Worm (Caenorhabditis elegans): ENCODE data around the gene fkb-4.
A peak's percentile ranks its signal among the peaks of the same experiment; 100 is the strongest.

Gene fkb-4

ce11 chrV:12787026-12787425 is at the start of gene fkb-4:
Gene fkb-4 (minus strand): TSS chrV:12787126.
- TF ChIP-seq W03F9.2 (tag; optimal IDR thresholded peaks at IDR 0.05) (no peak), him-1 (tag; optimal IDR thresholded peaks at IDR 0.05) (no peak), dao-5 (tag; optimal IDR thresholded peaks at IDR 0.05) (no peak)

- TF ChIP-seq W03F9.2 (tag; optimal IDR thresholded peaks at IDR 0.05): no peak
- TF ChIP-seq dao-5 (tag; optimal IDR thresholded peaks at IDR 0.05): no peak
- TF ChIP-seq him-1 (tag; optimal IDR thresholded peaks at IDR 0.05): no peak
Observed at ce11 chrV:12835388-12835787, 48.5 kb upstream of the fkb-4 start, which contains the start of gene C44H9.4. Gene C44H9.4 (plus strand): TSS chrV:12835688.

DNA sequence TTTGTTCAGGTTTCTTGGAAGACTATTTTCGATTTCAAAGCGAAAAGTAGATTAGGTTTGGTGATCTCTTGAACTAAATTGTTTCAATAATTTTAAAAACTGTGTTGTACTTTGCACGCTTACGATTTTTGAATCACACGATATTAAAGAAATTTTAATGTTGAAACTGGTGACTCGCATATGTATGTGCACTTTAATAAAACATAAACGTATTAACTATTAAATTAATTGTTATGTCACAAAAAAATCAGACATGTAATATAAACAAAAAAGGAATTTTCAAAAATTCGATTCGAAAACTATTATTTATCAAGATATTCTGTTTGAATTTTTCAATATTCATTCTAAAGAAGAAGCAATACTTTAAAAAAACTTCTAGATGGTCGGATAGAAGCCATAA is 40.3 kb upstream of the fkb-4 start, which contains the start of gene ugt-15:
Gene ugt-15, plus strand, starts transcription at position 301 of the 400 bp plus-strand sequence.
- TF ChIP-seq W03F9.2 (tag; optimal IDR thresholded peaks at IDR 0.05) (no peak), dao-5 (tag; optimal IDR thresholded peaks at IDR 0.05) (no peak), him-1 (tag; optimal IDR thresholded peaks at IDR 0.05) (no peak)

ce11 chrV:12824777-12825176 is 37.9 kb upstream of the fkb-4 start, which contains the start of gene ugt-16:
Gene ugt-16 (plus strand): TSS chrV:12825024.
- TF ChIP-seq W03F9.2 (tag; optimal IDR thresholded peaks at IDR 0.05) (no peak), him-1 (tag; optimal IDR thresholded peaks at IDR 0.05) (no peak), dao-5 (tag; optimal IDR thresholded peaks at IDR 0.05) (no peak)

ce11 chrV:12822065-12822464 is 35.1 kb upstream of the fkb-4 start:
- no peak for TF ChIP-seq W03F9.2 (tag; optimal IDR thresholded peaks at IDR 0.05)
- no peak for TF ChIP-seq dao-5 (tag; optimal IDR thresholded peaks at IDR 0.05)
- TF ChIP-seq him-1 (tag; optimal IDR thresholded peaks at IDR 0.05): no peak

DNA sequence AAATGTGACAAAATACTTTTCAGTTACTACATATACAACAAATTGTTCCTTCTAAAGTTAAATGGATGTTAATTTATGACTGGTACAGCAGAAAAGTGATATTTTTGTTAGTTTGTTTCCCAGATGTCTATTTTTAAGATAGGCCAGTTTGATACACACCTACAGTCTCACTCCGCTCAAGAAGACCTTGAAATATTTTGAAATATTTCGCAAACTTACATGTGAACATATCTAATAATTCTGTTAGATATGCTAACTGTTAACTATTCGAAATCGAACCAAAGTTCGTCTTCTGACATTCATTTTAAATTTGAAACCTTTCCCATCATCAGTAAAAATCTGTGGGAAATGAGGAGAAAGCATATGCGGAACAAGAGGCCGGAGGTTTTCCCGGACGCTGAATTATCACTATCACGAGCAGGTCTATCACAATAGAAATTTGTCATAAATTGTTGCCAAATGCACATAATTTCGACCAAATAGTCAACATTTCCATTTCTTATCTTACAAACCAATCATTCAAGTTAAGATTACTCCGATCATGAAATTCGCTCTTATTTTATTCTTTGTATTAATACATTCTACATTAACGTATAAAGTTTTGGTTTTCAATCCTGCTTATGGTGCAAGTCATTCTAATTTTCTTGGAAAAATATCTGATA is 33.0 kb upstream of the fkb-4 start, which contains the start of the genes ZC443.4 and ugt-18:
Gene ZC443.4, minus strand, starts transcription at position 95 of the 662 bp plus-strand sequence.
Gene ugt-18, plus strand, starts transcription at position 469 of the 662 bp plus-strand sequence.
- no peak for TF ChIP-seq dao-5 (tag; optimal IDR thresholded peaks at IDR 0.05)
- TF ChIP-seq him-1 (tag; optimal IDR thresholded peaks at IDR 0.05): no peak
- TF ChIP-seq W03F9.2 (tag; optimal IDR thresholded peaks at IDR 0.05): no peak

ce11 chrV:12819155-12819554 is 32.2 kb upstream of the fkb-4 start:
- TF ChIP-seq him-1 (tag; optimal IDR thresholded peaks at IDR 0.05): peak; percentile 89
- no peak for TF ChIP-seq dao-5 (tag; optimal IDR thresholded peaks at IDR 0.05)

DNA sequence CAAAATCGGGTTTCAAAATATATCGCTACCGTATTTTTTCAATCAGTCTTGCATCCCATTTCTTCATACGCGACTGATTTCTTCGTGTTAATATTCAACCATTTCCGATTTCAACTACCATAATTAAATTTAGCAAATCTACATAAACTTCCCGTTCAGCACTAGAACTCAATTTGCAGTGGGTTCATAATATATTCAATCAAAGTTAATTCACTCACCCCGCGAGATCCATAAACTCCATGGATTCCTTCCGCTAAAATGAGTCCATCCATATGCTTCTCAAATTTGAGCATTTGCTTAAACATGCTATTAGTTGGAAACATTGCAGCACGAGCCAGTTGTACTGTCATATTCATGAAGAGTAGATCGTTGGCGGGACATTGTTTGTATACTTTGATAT is 31.6 kb upstream of the fkb-4 start:
- no peak for TF ChIP-seq W03F9.2 (tag; optimal IDR thresholded peaks at IDR 0.05)
- no peak for TF ChIP-seq him-1 (tag; optimal IDR thresholded peaks at IDR 0.05)
- TF ChIP-seq dao-5 (tag; optimal IDR thresholded peaks at IDR 0.05): no peak

DNA sequence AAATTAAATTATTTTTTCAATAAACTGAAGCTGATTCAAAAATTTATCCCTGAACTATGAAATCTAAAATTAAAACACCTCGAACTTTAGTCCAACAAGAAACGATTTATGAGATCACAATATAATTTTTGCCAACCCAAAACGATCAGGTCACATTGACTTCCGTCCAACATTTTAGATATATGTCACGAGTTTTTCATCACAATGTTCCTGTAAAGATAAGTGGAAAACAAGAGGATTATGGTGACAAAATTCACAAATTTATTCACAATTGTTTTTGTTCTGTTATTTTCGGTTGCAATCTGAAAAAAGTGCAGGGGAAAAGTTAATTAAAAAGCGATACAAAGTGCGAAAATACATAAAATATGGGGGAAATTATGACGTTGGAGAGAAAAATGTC is 29.7 kb upstream of the fkb-4 start:
- no peak for TF ChIP-seq him-1 (tag; optimal IDR thresholded peaks at IDR 0.05)
- TF ChIP-seq dao-5 (tag; optimal IDR thresholded peaks at IDR 0.05): no peak
- no peak for TF ChIP-seq W03F9.2 (tag; optimal IDR thresholded peaks at IDR 0.05)

- TF ChIP-seq dao-5 (tag; optimal IDR thresholded peaks at IDR 0.05) (no peak), him-1 (tag; optimal IDR thresholded peaks at IDR 0.05) (no peak), W03F9.2 (tag; optimal IDR thresholded peaks at IDR 0.05) (no peak)
Observed at ce11 chrV:12815386-12815785, 28.5 kb upstream of the fkb-4 start.

DNA sequence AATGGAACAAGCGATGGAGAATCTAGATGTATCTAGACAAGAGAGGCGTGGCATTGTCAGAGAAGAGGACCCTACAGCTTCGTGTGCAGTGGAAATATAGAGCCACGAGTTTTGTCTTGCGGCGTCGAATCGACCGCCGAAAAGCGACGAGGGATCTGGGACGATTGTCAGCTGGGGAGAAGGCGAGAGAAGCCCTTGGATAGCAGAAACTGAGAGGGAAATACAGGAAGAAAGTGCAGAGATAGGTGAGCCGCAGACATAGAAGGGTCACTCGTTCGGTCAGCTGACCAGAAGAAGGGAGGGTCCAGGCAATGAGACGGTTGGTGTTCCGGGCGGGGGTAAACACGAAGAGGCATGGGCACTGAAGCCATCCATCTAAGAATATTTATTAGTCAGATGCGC is 27.6 kb upstream of the fkb-4 start:
- peak; percentile 83 for TF ChIP-seq him-1 (tag; optimal IDR thresholded peaks at IDR 0.05)
- TF ChIP-seq W03F9.2 (tag; optimal IDR thresholded peaks at IDR 0.05): no peak

DNA sequence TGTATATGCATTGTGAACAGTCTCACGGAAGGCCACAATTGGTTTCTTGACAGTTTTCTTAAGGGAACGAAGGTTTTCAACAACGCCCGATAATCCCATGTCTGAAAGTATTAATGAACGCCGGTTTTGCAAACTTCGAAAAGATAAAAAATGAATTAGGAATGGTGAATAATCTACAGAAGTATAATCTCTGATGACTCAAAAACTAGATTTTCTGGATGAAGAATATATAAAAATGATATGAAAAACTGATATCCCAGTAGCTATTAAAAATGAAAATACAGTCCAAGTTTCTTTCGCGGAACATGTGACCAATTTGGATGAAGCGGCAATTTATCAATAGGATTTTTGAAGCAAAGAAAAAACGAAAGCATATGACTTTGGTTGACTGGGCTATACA is 27.1 kb upstream of the fkb-4 start, which contains the start of gene ZC443.3:
Gene ZC443.3, minus strand, starts transcription at position 101 of the 400 bp plus-strand sequence.
- TF ChIP-seq him-1 (tag; optimal IDR thresholded peaks at IDR 0.05): no peak
- TF ChIP-seq W03F9.2 (tag; optimal IDR thresholded peaks at IDR 0.05): no peak
- TF ChIP-seq dao-5 (tag; optimal IDR thresholded peaks at IDR 0.05): no peak

DNA sequence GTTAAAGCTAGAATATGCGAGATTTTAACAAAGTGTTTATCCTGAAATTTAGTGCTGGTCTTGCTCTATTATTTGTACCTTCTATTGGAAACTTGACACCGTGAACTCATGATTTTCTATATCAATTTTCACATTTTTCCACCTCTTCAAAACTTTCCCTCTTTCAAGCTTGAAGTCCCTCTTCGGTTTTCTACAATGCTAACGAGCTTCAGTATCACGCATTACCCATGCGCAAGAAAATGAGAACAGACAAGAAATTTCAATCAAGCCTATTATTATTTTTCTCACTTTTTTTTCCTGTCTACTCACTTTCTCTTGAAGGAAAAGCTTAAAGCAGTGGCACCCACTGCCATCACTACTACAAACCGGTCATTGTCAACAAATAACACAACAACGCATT is 24.9 kb upstream of the fkb-4 start:
- TF ChIP-seq W03F9.2 (tag; optimal IDR thresholded peaks at IDR 0.05): no peak
- TF ChIP-seq dao-5 (tag; optimal IDR thresholded peaks at IDR 0.05): no peak
- TF ChIP-seq him-1 (tag; optimal IDR thresholded peaks at IDR 0.05): no peak

ce11 chrV:12811126-12811525 is 24.2 kb upstream of the fkb-4 start, which contains the start of gene ZC443.2:
Gene ZC443.2 (minus strand): TSS chrV:12811192.
- TF ChIP-seq him-1 (tag; optimal IDR thresholded peaks at IDR 0.05) (no peak), dao-5 (tag; optimal IDR thresholded peaks at IDR 0.05) (no peak), W03F9.2 (tag; optimal IDR thresholded peaks at IDR 0.05) (no peak)

DNA sequence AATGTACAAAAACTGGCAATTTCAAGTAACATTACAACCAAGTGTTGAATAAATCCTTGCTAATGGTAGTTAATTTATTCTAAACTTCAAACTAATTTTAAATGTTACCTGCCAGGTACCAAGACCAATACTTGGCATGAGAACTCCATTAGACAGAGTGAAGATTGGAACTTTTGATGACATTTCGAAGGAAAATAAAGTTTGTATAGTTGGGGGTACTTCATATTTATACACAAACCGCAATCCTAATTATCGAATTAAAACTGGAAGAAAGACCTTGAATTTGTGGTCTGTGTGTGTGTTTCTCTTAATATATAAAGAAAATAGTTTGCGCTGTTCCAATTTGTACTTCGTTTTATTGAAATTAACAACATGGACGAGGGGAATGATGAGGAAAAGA is 22.9 kb upstream of the fkb-4 start, which contains the start of gene ZC443.1:
Gene ZC443.1, minus strand, starts transcription at position 205 of the 400 bp plus-strand sequence.
- no peak for TF ChIP-seq dao-5 (tag; optimal IDR thresholded peaks at IDR 0.05)
- TF ChIP-seq W03F9.2 (tag; optimal IDR thresholded peaks at IDR 0.05): no peak

All from whole organism, L4/young adult.